Fruit fly (Drosophila melanogaster): ENCODE data around the gene Lip3.

The Lip3 gene

dm6 chr3R:13371840-13372680 lies at the start of gene Lip3, which contains the start of gene CG34309:
Gene Lip3, minus strand, starts transcription at chr3R:13371904.
Gene CG34309, plus strand, starts transcription at chr3R:13372630.
- TF ChIP-seq noc (tag; optimal IDR thresholded peaks at IDR 0.05): peak; percentile 88

- no peak for TF ChIP-seq noc (tag; optimal IDR thresholded peaks at IDR 0.05)
These were observed 48.3 kb upstream of the Lip3 start, which contains the start of gene Ir87a for dm6 chr3R:13419979-13420378. Gene Ir87a, plus strand, starts transcription at chr3R:13420279.

dm6 chr3R:13417067-13417595 lies 45.4 kb upstream of the Lip3 start:
- no peak for TF ChIP-seq noc (tag; optimal IDR thresholded peaks at IDR 0.05)

- no peak for TF ChIP-seq noc (tag; optimal IDR thresholded peaks at IDR 0.05)
These were observed 43.5 kb upstream of the Lip3 start, which contains the start of gene yellow-e for dm6 chr3R:13415186-13415585. Gene yellow-e, minus strand, starts transcription at chr3R:13415286.

dm6 chr3R:13412704-13413103 lies 41.0 kb upstream of the Lip3 start:
- no peak for TF ChIP-seq noc (tag; optimal IDR thresholded peaks at IDR 0.05)

dm6 chr3R:13406898-13407297 lies 35.2 kb upstream of the Lip3 start, which contains the start of gene yellow-e2:
Gene yellow-e2, minus strand, starts transcription at chr3R:13406998.
- no peak for TF ChIP-seq noc (tag; optimal IDR thresholded peaks at IDR 0.05)

dm6 chr3R:13404841-13405441 lies 33.2 kb upstream of the Lip3 start, which contains the start of gene yellow-e3:
Gene yellow-e3, minus strand, starts transcription at chr3R:13404870.
- TF ChIP-seq noc (tag; optimal IDR thresholded peaks at IDR 0.05): no peak

dm6 chr3R:13403032-13403459 lies 31.3 kb upstream of the Lip3 start, which contains the start of gene Dpm3:
Gene Dpm3, minus strand, starts transcription at chr3R:13403051.
- TF ChIP-seq noc (tag; optimal IDR thresholded peaks at IDR 0.05): no peak

dm6 chr3R:13401722-13402296 lies 30.1 kb upstream of the Lip3 start, which contains the start of gene GILT1:
Gene GILT1, minus strand, starts transcription at chr3R:13401862.
- TF ChIP-seq noc (tag; optimal IDR thresholded peaks at IDR 0.05): no peak

- TF ChIP-seq noc (tag; optimal IDR thresholded peaks at IDR 0.05): peak; percentile 94
These were observed 29.4 kb upstream of the Lip3 start for dm6 chr3R:13400902-13401721.

dm6 chr3R:13397535-13397934 lies 25.8 kb upstream of the Lip3 start, which contains the start of gene CG14377:
Gene CG14377, plus strand, starts transcription at chr3R:13397835.
- TF ChIP-seq noc (tag; optimal IDR thresholded peaks at IDR 0.05): no peak

- TF ChIP-seq noc (tag; optimal IDR thresholded peaks at IDR 0.05): no peak
These were observed 25.3 kb upstream of the Lip3 start, which contains the start of gene CG14374 for dm6 chr3R:13397040-13397439. Gene CG14374, minus strand, starts transcription at chr3R:13397140.

dm6 chr3R:13395133-13395532 lies 23.4 kb upstream of the Lip3 start, which contains the start of gene CCHa2:
Gene CCHa2, minus strand, starts transcription at chr3R:13395197.
- no peak for TF ChIP-seq noc (tag; optimal IDR thresholded peaks at IDR 0.05)

- TF ChIP-seq noc (tag; optimal IDR thresholded peaks at IDR 0.05): no peak
These were observed 21.3 kb upstream of the Lip3 start for dm6 chr3R:13393009-13393408.

- TF ChIP-seq noc (tag; optimal IDR thresholded peaks at IDR 0.05): no peak
These were observed 18.8 kb upstream of the Lip3 start for dm6 chr3R:13390490-13390889.

Data from whole organism, larva.